Fruit fly (Drosophila melanogaster) whole organism, wandering third instar larva: ENCODE results near the gene Obp69a.

Experiments used
- HLH106 ChIP-seq: fragments of 200-800 bp; optimal IDR thresholded peaks from 3 replicates; lab custom pipeline; 2019; ENCODE audit warnings: missing biosample characterization, mild to moderate bottlenecking, missing genetic modification characterization, moderate library complexity
- Hr78 ChIP-seq: fragments of >200 bp; optimal IDR thresholded peaks from 2 replicates; lab custom pipeline; 2017; ENCODE audit warnings: missing biosample characterization, missing genetic modification characterization
- Myc ChIP-seq: fragments of >200 bp; optimal IDR thresholded peaks from 2 replicates; lab custom pipeline; 2017
- OdsH ChIP-seq: fragments of 200-800 bp; sonication (Bioruptor generic); optimal IDR thresholded peaks from 2 replicates; lab custom pipeline; 2016; ENCODE audit warnings: missing biosample characterization, mild to moderate bottlenecking, missing genetic modification characterization
- br ChIP-seq: fragments of 200-800 bp; sonication (Bioruptor generic); optimal IDR thresholded peaks from 2 replicates; lab custom pipeline; 2016; ENCODE audit warnings: missing biosample characterization, missing genetic modification characterization
- brk ChIP-seq: fragments of 200-800 bp; sonication (Bioruptor generic); optimal IDR thresholded peaks from 2 replicates; lab custom pipeline; 2016; ENCODE audit warnings: missing biosample characterization, mild to moderate bottlenecking, missing genetic modification characterization
- dsf ChIP-seq: sonication (Bioruptor generic); optimal IDR thresholded peaks from 2 replicates; lab custom pipeline; 2016; ENCODE audit warnings: missing biosample characterization, missing genetic modification characterization, borderline replicate concordance
- fru ChIP-seq: fragments of 200-800 bp; sonication (Bioruptor generic); optimal IDR thresholded peaks from 3 replicates; lab custom pipeline; 2016; ENCODE audit warnings: missing biosample characterization, mild to moderate bottlenecking, missing genetic modification characterization
- h ChIP-seq: fragments of 200-800 bp; sonication (Bioruptor generic); optimal IDR thresholded peaks from 3 replicates; lab custom pipeline; 2016; ENCODE audit warnings: missing biosample characterization, mild to moderate bottlenecking, missing genetic modification characterization
- pan ChIP-seq: fragments of >200 bp; optimal IDR thresholded peaks from 2 replicates; lab custom pipeline; 2017
- psq ChIP-seq: fragments of 200-800 bp; sonication (Bioruptor generic); optimal IDR thresholded peaks from 3 replicates; lab custom pipeline; 2017; ENCODE audit warnings: missing biosample characterization, mild to moderate bottlenecking, missing genetic modification characterization, moderate library complexity
- rgr ChIP-seq: fragments of 200-800 bp; sonication (Bioruptor generic); optimal IDR thresholded peaks from 3 replicates; lab custom pipeline; 2016; ENCODE audit warnings: missing biosample characterization, mild to moderate bottlenecking, missing genetic modification characterization
- usp ChIP-seq: fragments of >200 bp; optimal IDR thresholded peaks from 2 replicates; lab custom pipeline; 2017; ENCODE audit warnings: missing biosample characterization, missing genetic modification characterization

- TF ChIP-seq rgr (GFP tag; lab: Kevin White, UChicago) (no peak), Myc (lab: Kevin White, UChicago) (no peak), HLH106 (tag; lab: Kevin White, UChicago) (no peak), brk (no peak), pan (no peak), Hr78 (GFP tag; lab: Kevin White, UChicago) (no peak), br (no peak), OdsH (GFP tag; lab: Kevin White, UChicago) (no peak), psq (no peak), h (GFP tag; lab: Kevin White, UChicago) (no peak), dsf (GFP tag; lab: Kevin White, UChicago) (no peak), fru (no peak), usp (GFP tag; lab: Kevin White, UChicago) (no peak)
These were observed 3.9 kb upstream of the Obp69a start for dm6 chr3L:12392068-12392467.
